Fruit fly (Drosophila melanogaster): ENCODE data around the gene CG2616.

The CG2616 gene

dm6 chr3R:7760970-7761558 is 38.8 kb downstream of the CG2616 start:
- no peak for TF ChIP-seq CG14711 (tag; optimal IDR thresholded peaks at IDR 0.05)
- no peak for TF ChIP-seq CG33017 (tag; optimal IDR thresholded peaks at IDR 0.05)
- no peak for TF ChIP-seq Clk (GFP tag; optimal IDR thresholded peaks at IDR 0.05)
- TF ChIP-seq CG1620 (GFP tag; optimal IDR thresholded peaks at IDR 0.05) = no peak
- TF ChIP-seq Mnt (GFP tag; optimal IDR thresholded peaks at IDR 0.05) = no peak
- no peak for TF ChIP-seq Crg-1 (GFP tag; optimal IDR thresholded peaks at IDR 0.05)
- no peak for TF ChIP-seq CG7101 (tag; optimal IDR thresholded peaks at IDR 0.05)
- TF ChIP-seq cic (GFP tag; optimal IDR thresholded peaks at IDR 0.05) = no peak
- TF ChIP-seq cnc (optimal IDR thresholded peaks at IDR 0.05) = no peak
- TF ChIP-seq CG12768 (GFP tag; optimal IDR thresholded peaks at IDR 0.05) = no peak
- no peak for TF ChIP-seq CG11617 (GFP tag; optimal IDR thresholded peaks at IDR 0.05)
- TF ChIP-seq kay (GFP tag; ENCODE audit: borderline replicate concordance) = no peak
- TF ChIP-seq toe (GFP tag; optimal IDR thresholded peaks at IDR 0.05) = no peak
- no peak for TF ChIP-seq ovo (GFP tag; optimal IDR thresholded peaks at IDR 0.05)
- TF ChIP-seq tj (GFP tag; optimal IDR thresholded peaks at IDR 0.05) = no peak
- TF ChIP-seq Hr96 (GFP tag; optimal IDR thresholded peaks at IDR 0.05) = no peak
- no peak for TF ChIP-seq pad (GFP tag; optimal IDR thresholded peaks at IDR 0.05)
- TF ChIP-seq CG7045 (GFP tag; optimal IDR thresholded peaks at IDR 0.05) = no peak
- TF ChIP-seq CG5204 (GFP tag; optimal IDR thresholded peaks at IDR 0.05) = no peak
- no peak for TF ChIP-seq bab1 (GFP tag; optimal IDR thresholded peaks at IDR 0.05)

dm6 chr3R:7771656-7772055 is 49.4 kb downstream of the CG2616 start, which contains the start of gene CG11286:
Gene CG11286, minus strand, starts transcription at chr3R:7771756.
- no peak for TF ChIP-seq Crg-1 (GFP tag; optimal IDR thresholded peaks at IDR 0.05)
- no peak for TF ChIP-seq CG7101 (tag; optimal IDR thresholded peaks at IDR 0.05)
- no peak for TF ChIP-seq CG33017 (tag; optimal IDR thresholded peaks at IDR 0.05)
- no peak for TF ChIP-seq toe (GFP tag; optimal IDR thresholded peaks at IDR 0.05)
- TF ChIP-seq ovo (GFP tag; optimal IDR thresholded peaks at IDR 0.05) = no peak
- no peak for TF ChIP-seq Hr96 (GFP tag; optimal IDR thresholded peaks at IDR 0.05)
- no peak for TF ChIP-seq CG7045 (GFP tag; optimal IDR thresholded peaks at IDR 0.05)
- TF ChIP-seq cnc (optimal IDR thresholded peaks at IDR 0.05) = no peak
- no peak for TF ChIP-seq pad (GFP tag; optimal IDR thresholded peaks at IDR 0.05)
- TF ChIP-seq kay (GFP tag; ENCODE audit: borderline replicate concordance) = no peak
- no peak for TF ChIP-seq CG1620 (GFP tag; optimal IDR thresholded peaks at IDR 0.05)
- no peak for TF ChIP-seq tj (GFP tag; optimal IDR thresholded peaks at IDR 0.05)
- TF ChIP-seq CG11617 (GFP tag; optimal IDR thresholded peaks at IDR 0.05) = no peak
- TF ChIP-seq CG14711 (tag; optimal IDR thresholded peaks at IDR 0.05) = no peak
- TF ChIP-seq CG12768 (GFP tag; optimal IDR thresholded peaks at IDR 0.05) = no peak

Measured in whole organism, adult.